Fruit fly (Drosophila melanogaster) whole organism, embryonic: ENCODE results near the gene CG17177.

Experiments
- BtbVII ChIP-seq: fragments of 200-800 bp; sonication (Bioruptor generic); optimal IDR thresholded peaks from 3 replicates; lab custom pipeline; 2017; ENCODE audit warnings: missing biosample characterization, mild to moderate bottlenecking, missing genetic modification characterization
- CG1024 ChIP-seq: fragments of 200-800 bp; sonication (Bioruptor generic); IDR thresholded peaks from 2 replicates; pipeline ENCODE4 v1.3.6; 2022; ENCODE audit warnings: missing biosample characterization, missing genetic modification characterization
- CG10565 ChIP-seq: fragments of 200-800 bp; sonication (Bioruptor generic); optimal IDR thresholded peaks from 3 replicates; lab custom pipeline; 2016; ENCODE audit warnings: missing biosample characterization, mild to moderate bottlenecking, missing genetic modification characterization
- CG10959 ChIP-seq: fragments of 200-800 bp; sonication (Bioruptor generic); IDR thresholded peaks from 2 replicates; pipeline ENCODE4 v1.3.6; 2022; ENCODE audit warnings: missing biosample characterization, missing genetic modification characterization
- CG10979 ChIP-seq: fragments of 200-800 bp; sonication (Bioruptor generic); optimal IDR thresholded peaks from 2 replicates; lab custom pipeline; 2018; ENCODE audit warnings: missing biosample characterization, mild to moderate bottlenecking, missing genetic modification characterization, moderate library complexity
- CG11085 ChIP-seq: fragments of 200-800 bp; sonication (Bioruptor generic); IDR thresholded peaks from 2 replicates; pipeline ENCODE4 v1.3.6; 2022; ENCODE audit warnings: missing biosample characterization, missing genetic modification characterization
- CG12219 ChIP-seq: fragments of 200-800 bp; sonication (Bioruptor generic); optimal IDR thresholded peaks from 3 replicates; lab custom pipeline; 2018; ENCODE audit warnings: missing biosample characterization, mild to moderate bottlenecking, missing genetic modification characterization
- CG12769 ChIP-seq: fragments of 200-800 bp; sonication (Bioruptor generic); optimal IDR thresholded peaks from 2 replicates; lab custom pipeline; 2019; ENCODE audit warnings: missing biosample characterization, mild to moderate bottlenecking, missing genetic modification characterization, moderate library complexity
- CG13123 ChIP-seq: fragments of 200-800 bp; sonication (Bioruptor generic); optimal IDR thresholded peaks from 2 replicates; lab custom pipeline; 2016; ENCODE audit warnings: missing biosample characterization, missing genetic modification characterization
- CG14050 ChIP-seq: fragments of 200-800 bp; sonication (Bioruptor generic); IDR thresholded peaks from 3 replicates; pipeline ENCODE4 v1.3.6; 2022; ENCODE audit warnings: missing biosample characterization, missing genetic modification characterization
- CG15269 ChIP-seq: fragments of 200-800 bp; sonication (Bioruptor generic); optimal IDR thresholded peaks from 2 replicates; lab custom pipeline; 2018; ENCODE audit warnings: missing biosample characterization, mild to moderate bottlenecking, missing genetic modification characterization, moderate library complexity
- CG16815 ChIP-seq: fragments of 200-800 bp; sonication (Bioruptor generic); optimal IDR thresholded peaks from 3 replicates; lab custom pipeline; 2017; ENCODE audit warnings: missing biosample characterization, mild to moderate bottlenecking, missing genetic modification characterization
- CG16863 ChIP-seq: fragments of 200-800 bp; sonication (Bioruptor generic); optimal IDR thresholded peaks from 3 replicates; lab custom pipeline; 2016; ENCODE audit warnings: missing biosample characterization, missing genetic modification characterization
- CG17802 ChIP-seq: fragments of 200-800 bp; sonication (Bioruptor generic); optimal IDR thresholded peaks from 2 replicates; lab custom pipeline; 2018; ENCODE audit warnings: missing biosample characterization, mild to moderate bottlenecking, missing genetic modification characterization, moderate library complexity
- CG18476 ChIP-seq: fragments of 200-800 bp; sonication (Bioruptor generic); optimal IDR thresholded peaks from 2 replicates; lab custom pipeline; 2016; ENCODE audit warnings: missing biosample characterization, mild to moderate bottlenecking, missing genetic modification characterization
- CG2199 ChIP-seq: fragments of 200-800 bp; sonication (Bioruptor generic); IDR thresholded peaks from 3 replicates; pipeline ENCODE4 v1.3.6; 2022; ENCODE audit warnings: missing biosample characterization, missing genetic modification characterization
- CG2889 ChIP-seq: fragments of 200-800 bp; sonication (Bioruptor generic); IDR thresholded peaks from 3 replicates; pipeline ENCODE4 v1.3.6; 2022; ENCODE audit warnings: missing biosample characterization, missing genetic modification characterization
- CG4328 ChIP-seq: fragments of 200-800 bp; sonication (Bioruptor generic); optimal IDR thresholded peaks from 3 replicates; lab custom pipeline; 2017; ENCODE audit warnings: missing biosample characterization, missing genetic modification reagents, missing genetic modification characterization
- CG6689 ChIP-seq: fragments of 200-800 bp; sonication (Bioruptor generic); IDR thresholded peaks from 2 replicates; pipeline ENCODE4 v1.3.6; 2022; ENCODE audit warnings: missing biosample characterization, missing genetic modification characterization
- CG6813 ChIP-seq: fragments of 200-800 bp; sonication (Bioruptor generic); optimal IDR thresholded peaks from 2 replicates; lab custom pipeline; 2017; ENCODE audit warnings: missing biosample characterization, missing genetic modification characterization, mild to moderate bottlenecking, moderate library complexity, missing genetic modification reagents
- CG7928 ChIP-seq: fragments of 200-800 bp; sonication (Bioruptor generic); optimal IDR thresholded peaks from 2 replicates; lab custom pipeline; 2017; ENCODE audit warnings: missing biosample characterization, mild to moderate bottlenecking, missing genetic modification characterization
- D19A ChIP-seq: fragments of 200-800 bp; optimal IDR thresholded peaks from 3 replicates; lab custom pipeline; 2019; ENCODE audit warnings: missing biosample characterization, mild to moderate bottlenecking, missing genetic modification characterization, moderate library complexity
- HLHmδ ChIP-seq: fragments of 200-800 bp; sonication (Bioruptor generic); optimal IDR thresholded peaks from 2 replicates; lab custom pipeline; 2018; ENCODE audit warnings: missing biosample characterization, mild to moderate bottlenecking, missing genetic modification characterization, moderate library complexity
- Hey ChIP-seq: fragments of 200-800 bp; sonication (Bioruptor generic); optimal IDR thresholded peaks from 3 replicates; lab custom pipeline; 2018; ENCODE audit warnings: missing biosample characterization, mild to moderate bottlenecking, missing genetic modification characterization
- Hr78 ChIP-seq, 2 experiments: fragments of 200-800 bp in 1 of 2; fragments of >200 bp in 1 of 2; sonication (Bioruptor generic) in 1 of 2; optimal IDR thresholded peaks; 2 replicates each; lab custom pipeline; 2017 to 2019; ENCODE audit warnings: missing biosample characterization in 2 of 2, missing genetic modification characterization in 2 of 2, mild to moderate bottlenecking in 1 of 2, moderate library complexity in 1 of 2
- Lim3 ChIP-seq: fragments of 200-800 bp; sonication (Bioruptor generic); IDR thresholded peaks from 2 replicates; pipeline ENCODE4 v1.3.6; 2022; ENCODE audit warnings: missing biosample characterization, missing genetic modification characterization
- MTF-1 ChIP-seq: fragments of 200-800 bp; sonication (Bioruptor generic); optimal IDR thresholded peaks from 2 replicates; lab custom pipeline; 2018; ENCODE audit warnings: missing biosample characterization, mild to moderate bottlenecking, missing genetic modification characterization, borderline replicate concordance
- Max ChIP-seq: fragments of 200-800 bp; sonication (Bioruptor generic); optimal IDR thresholded peaks from 2 replicates; lab custom pipeline; 2016; ENCODE audit warnings: missing biosample characterization, mild to moderate bottlenecking, missing genetic modification characterization
- Mes4 ChIP-seq: fragments of 200-800 bp; sonication (Bioruptor generic); optimal IDR thresholded peaks from 2 replicates; lab custom pipeline; 2016; ENCODE audit warnings: missing biosample characterization, missing genetic modification characterization
- Neu2 ChIP-seq: fragments of 200-800 bp; sonication (Bioruptor generic); optimal IDR thresholded peaks from 3 replicates; lab custom pipeline; 2016; ENCODE audit warnings: missing biosample characterization, missing genetic modification characterization, borderline replicate concordance
- Nf-YC ChIP-seq: fragments of 200-800 bp; optimal IDR thresholded peaks from 3 replicates; lab custom pipeline; 2019; ENCODE audit warnings: missing biosample characterization, mild to moderate bottlenecking, missing genetic modification characterization, moderate library complexity
- PHDP ChIP-seq: fragments of 200-800 bp; sonication (Bioruptor generic); optimal IDR thresholded peaks from 3 replicates; lab custom pipeline; 2018; ENCODE audit warnings: missing biosample characterization, mild to moderate bottlenecking, missing genetic modification characterization, moderate library complexity
- Side ChIP-seq: fragments of 200-800 bp; sonication (Bioruptor generic); optimal IDR thresholded peaks from 2 replicates; lab custom pipeline; 2016; ENCODE audit warnings: missing biosample characterization, missing genetic modification characterization
- Xrp1 ChIP-seq: fragments of 200-800 bp; sonication (Bioruptor generic); IDR thresholded peaks from 2 replicates; pipeline ENCODE4 v1.3.6; 2022; ENCODE audit warnings: missing biosample characterization, missing genetic modification characterization
- chif ChIP-seq, 2 experiments: fragments of 200-800 bp; sonication (Bioruptor generic); optimal IDR thresholded peaks; 3 replicates each; lab custom pipeline; 2016; ENCODE audit warnings: missing biosample characterization in 2 of 2, missing genetic modification characterization in 2 of 2
- ci ChIP-seq: fragments of 200-800 bp; sonication (Bioruptor generic); IDR thresholded peaks from 3 replicates; pipeline ENCODE4 v1.3.6; 2022; ENCODE audit warnings: missing biosample characterization, missing genetic modification characterization
- danr ChIP-seq: fragments of 200-800 bp; sonication (Bioruptor generic); IDR thresholded peaks from 2 replicates; pipeline ENCODE4 v1.3.6; 2022; ENCODE audit warnings: missing biosample characterization, missing genetic modification characterization
- exex ChIP-seq: fragments of 200-800 bp; sonication (Bioruptor generic); optimal IDR thresholded peaks from 4 replicates; lab custom pipeline; 2018; ENCODE audit warnings: missing biosample characterization, mild to moderate bottlenecking, missing genetic modification characterization, moderate library complexity
- grn ChIP-seq: fragments of 200-800 bp; sonication (Bioruptor generic); optimal IDR thresholded peaks from 3 replicates; lab custom pipeline; 2017; ENCODE audit warnings: missing biosample characterization, missing genetic modification characterization
- h ChIP-seq: fragments of >200 bp; optimal IDR thresholded peaks from 2 replicates; lab custom pipeline; 2017
- jing ChIP-seq: fragments of 200-800 bp; sonication (Bioruptor generic); optimal IDR thresholded peaks from 2 replicates; lab custom pipeline; 2018; ENCODE audit warnings: missing biosample characterization, mild to moderate bottlenecking, missing genetic modification characterization
- lola ChIP-seq, 3 experiments: fragments of >200 bp in 2 of 3; fragments of 200-800 bp in 1 of 3; sonication (Bioruptor generic) in 1 of 3; optimal IDR thresholded peaks; 2 replicates each; lab custom pipeline; 2017 to 2019; ENCODE audit warnings: missing biosample characterization in 3 of 3, missing genetic modification characterization in 3 of 3, mild to moderate bottlenecking in 1 of 3, moderate library complexity in 1 of 3
- onecut ChIP-seq: fragments of 200-800 bp; sonication (Bioruptor generic); IDR thresholded peaks from 2 replicates; pipeline ENCODE4 v1.3.6; 2022; ENCODE audit warnings: missing biosample characterization, missing genetic modification characterization
- pho ChIP-seq: fragments of 200-800 bp; sonication (Bioruptor generic); optimal IDR thresholded peaks from 2 replicates; lab custom pipeline; 2016; ENCODE audit warnings: missing biosample characterization, missing genetic modification characterization
- slp2 ChIP-seq: fragments of 200-800 bp; sonication (Bioruptor generic); optimal IDR thresholded peaks from 2 replicates; lab custom pipeline; 2016; ENCODE audit warnings: missing biosample characterization, missing genetic modification characterization
- sob ChIP-seq: fragments of 200-800 bp; sonication (Bioruptor generic); IDR thresholded peaks from 2 replicates; pipeline ENCODE4 v1.3.6; 2022; ENCODE audit warnings: missing biosample characterization, missing genetic modification characterization
- sr ChIP-seq: fragments of 200-800 bp; sonication (Bioruptor generic); IDR thresholded peaks from 3 replicates; pipeline ENCODE4 v1.3.6; 2022; ENCODE audit warnings: missing biosample characterization, missing genetic modification characterization
- twi ChIP-seq: fragments of 200-800 bp; optimal IDR thresholded peaks from 2 replicates; lab custom pipeline; 2019; ENCODE audit warnings: missing biosample characterization, mild to moderate bottlenecking, missing genetic modification characterization, moderate library complexity
- zfh1 ChIP-seq: fragments of 200-800 bp; sonication (Bioruptor generic); IDR thresholded peaks from 3 replicates; pipeline ENCODE4 v1.3.6; 2022; ENCODE audit warnings: missing biosample characterization, missing genetic modification characterization

The CG17177 gene

DNA sequence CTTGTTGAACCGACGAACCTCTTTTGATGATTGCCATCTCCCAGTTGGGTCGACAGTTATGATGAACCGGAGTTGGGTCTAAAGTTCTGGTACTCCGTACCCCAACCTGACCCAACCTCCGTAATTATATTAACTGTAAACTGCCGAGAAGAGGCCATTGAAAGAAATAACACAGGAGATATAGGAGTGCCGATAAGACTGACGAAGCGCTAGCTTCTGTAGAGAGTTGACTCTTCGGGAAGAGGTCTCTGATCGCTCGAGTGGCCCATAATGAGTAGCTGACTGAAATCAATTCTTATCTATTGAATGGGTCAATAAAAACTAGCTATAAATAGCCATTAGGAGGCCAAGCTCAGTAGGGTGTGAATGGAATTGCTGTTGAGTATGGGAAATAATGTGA, 32.8 kb downstream of the CG17177 start:
- TF ChIP-seq sob (no peak), CG1024 (GFP tag; lab: Robert Waterston, UW) (no peak), zfh1 (0 out of 3 replicates have a peak, but pooled peaks have one; percentile 5), grn (GFP tag; lab: Kevin White, UChicago) (peak; percentile 73), exex (tag; lab: Kevin White, UChicago) (peak; percentile 31), CG15269 (tag; lab: Kevin White, UChicago) (peak; percentile 10), Hr78 (GFP tag; optimal IDR thresholded peaks at IDR 0.05; lab: Kevin White, UChicago) (peak in 1 of 2 experiments; percentile 46), CG2199 (GFP tag; lab: Robert Waterston, UW) (peak; percentile 86; the same call in 2 of the 3 replicates)
- TF ChIP-seq, all 482 proteins: peak for 6

DNA sequence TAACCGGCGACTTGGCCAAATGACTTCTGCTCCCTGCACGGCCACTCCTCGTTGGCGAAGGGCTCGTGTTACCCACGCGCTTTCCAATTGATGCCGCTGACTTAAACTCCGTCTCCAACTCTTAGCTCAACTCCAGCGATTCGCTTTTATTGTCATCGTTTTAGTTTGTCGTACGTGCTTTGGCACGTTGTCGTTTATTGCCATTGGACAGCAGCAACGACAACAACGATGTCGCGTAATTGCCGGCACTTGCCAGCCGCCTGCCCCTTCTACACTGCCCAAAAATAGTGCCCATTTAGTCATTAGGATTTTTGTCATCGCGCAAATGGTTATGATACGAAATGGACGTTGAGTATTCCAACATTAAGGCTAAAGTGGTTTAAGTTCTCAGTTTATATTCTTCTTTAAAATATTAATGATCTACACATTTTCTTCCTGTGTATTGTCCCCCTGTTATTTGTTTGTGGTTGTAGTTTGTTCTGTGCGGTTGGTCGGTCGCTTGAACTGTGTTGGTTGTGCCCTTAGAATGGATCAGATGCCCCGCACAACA, 35.6 kb downstream of the CG17177 start:
- peak; percentile 88 for TF ChIP-seq onecut (GFP tag; lab: Robert Waterston, UW)
- TF ChIP-seq CG18476 = peak; percentile 82
- TF ChIP-seq Hey (tag; lab: Kevin White, UChicago) = peak; percentile 96
- TF ChIP-seq Lim3 (GFP tag; lab: Robert Waterston, UW) = no peak
- peak; percentile 88 for TF ChIP-seq Mes4 (GFP tag; lab: Kevin White, UChicago)
- peak; percentile 51 for TF ChIP-seq CG7928 (GFP tag; lab: Kevin White, UChicago)
- peak; percentile 80 for TF ChIP-seq jing
- TF ChIP-seq D19A (tag; lab: Kevin White, UChicago) = peak; percentile 86
- TF ChIP-seq h (lab: Kevin White, UChicago) = no peak
- TF ChIP-seq slp2 (GFP tag; lab: Kevin White, UChicago) = peak; percentile 88
- TF ChIP-seq CG16815 = peak; percentile 83
- TF ChIP-seq danr = peak; percentile 80
- peak; percentile 71 for TF ChIP-seq CG2889 (GFP tag; lab: Robert Waterston, UW)
- TF ChIP-seq CG16863 (GFP tag; lab: Kevin White, UChicago) = peak; percentile 88
- TF ChIP-seq Side (GFP tag; lab: Kevin White, UChicago) = peak; percentile 85
- TF ChIP-seq pho (GFP tag; lab: Kevin White, UChicago) = peak; percentile 84
- TF ChIP-seq CG14050 (GFP tag; lab: Robert Waterston, UW) = peak; percentile 81
- TF ChIP-seq CG4328 (GFP tag; lab: Kevin White, UChicago) = peak; percentile 53
- TF ChIP-seq chif (GFP tag; optimal IDR thresholded peaks at IDR 0.05; lab: Kevin White, UChicago) = peak; percentile 92 to 94
- TF ChIP-seq CG11085 = peak; percentile 58
- no peak for TF ChIP-seq Neu2
- TF ChIP-seq CG12769 = peak; percentile 92
- peak in 1 of 3 experiments; percentile 89 for TF ChIP-seq lola (GFP tag; optimal IDR thresholded peaks at IDR 0.05; lab: Kevin White, UChicago)
- peak; percentile 78 for TF ChIP-seq CG13123
- TF ChIP-seq CG6813 (GFP tag; lab: Kevin White, UChicago) = peak; percentile 78
- TF ChIP-seq MTF-1 (GFP tag; lab: Kevin White, UChicago) = peak; percentile 84
- peak; percentile 83 for TF ChIP-seq CG10979 (tag; lab: Kevin White, UChicago)
- TF ChIP-seq CG6689 (GFP tag; lab: Robert Waterston, UW) = peak; percentile 87
- TF ChIP-seq CG12219 = peak; percentile 92
- 0 out of 3 replicates have a peak, but pooled peaks have one; percentile 10 for TF ChIP-seq sr (GFP tag; lab: Robert Waterston, UW)
- TF ChIP-seq ci (GFP tag; lab: Robert Waterston, UW) = peak; percentile 95
- TF ChIP-seq BtbVII = peak; percentile 80
- TF ChIP-seq CG10565 (GFP tag; lab: Kevin White, UChicago) = peak; percentile 60
- peak; percentile 57 for TF ChIP-seq CG17802 (tag; lab: Kevin White, UChicago)
- peak; percentile 84 for TF ChIP-seq CG10959 (GFP tag; lab: Robert Waterston, UW)
- TF ChIP-seq Xrp1 (GFP tag; lab: Robert Waterston, UW) = peak; percentile 95
- peak; percentile 73 for TF ChIP-seq Nf-YC (tag; lab: Kevin White, UChicago)
- TF ChIP-seq HLHmδ (GFP tag; lab: Kevin White, UChicago) = no peak
- TF ChIP-seq PHDP (tag; lab: Kevin White, UChicago) = peak; percentile 90
- TF ChIP-seq Max (GFP tag; lab: Kevin White, UChicago) = peak; percentile 83
- peak; percentile 78 for TF ChIP-seq twi
